Fruit fly (Drosophila melanogaster) whole organism, prepupa: ENCODE measurements around the gene CG2604.
A peak's percentile ranks its signal among the peaks of the same experiment; 100 is the strongest.

Source experiments
- Blimp-1 ChIP-seq: fragments of 200-800 bp; sonication (Bioruptor generic); optimal IDR thresholded peaks from 3 replicates; lab custom pipeline; 2017; ENCODE audit warnings: missing biosample characterization, missing genetic modification characterization, mild to moderate bottlenecking, moderate library complexity, missing genetic modification reagents
- CG10631 ChIP-seq: fragments of 200-800 bp; sonication (Bioruptor generic); optimal IDR thresholded peaks from 2 replicates; lab custom pipeline; 2016; ENCODE audit warnings: missing biosample characterization, missing genetic modification characterization
- CG11762 ChIP-seq: fragments of 200-800 bp; sonication (Bioruptor generic); optimal IDR thresholded peaks from 3 replicates; lab custom pipeline; 2016; ENCODE audit warnings: missing biosample characterization, missing genetic modification characterization; ENCODE audit not compliant: insufficient read depth
- CG11902 ChIP-seq: fragments of 200-800 bp; sonication (Bioruptor generic); optimal IDR thresholded peaks from 3 replicates; lab custom pipeline; 2016; ENCODE audit warnings: missing biosample characterization, missing genetic modification characterization
- CG15336 ChIP-seq: fragments of 200-800 bp; sonication (Bioruptor generic); IDR thresholded peaks from 2 replicates; pipeline ENCODE4 v1.3.6; 2022; ENCODE audit warnings: missing biosample characterization, missing genetic modification characterization
- CG1621 ChIP-seq: fragments of 200-800 bp; sonication (Bioruptor generic); optimal IDR thresholded peaks from 3 replicates; lab custom pipeline; 2018; ENCODE audit warnings: missing biosample characterization, mild to moderate bottlenecking, missing genetic modification characterization
- CG16779 ChIP-seq: fragments of 200-800 bp; sonication (Bioruptor generic); optimal IDR thresholded peaks from 3 replicates; lab custom pipeline; 2017; ENCODE audit warnings: missing biosample characterization, mild to moderate bottlenecking, missing genetic modification characterization
- CG3032 ChIP-seq: fragments of 200-800 bp; optimal IDR thresholded peaks from 2 replicates; lab custom pipeline; 2019; ENCODE audit warnings: missing biosample characterization, mild to moderate bottlenecking, missing genetic modification characterization, moderate library complexity
- CG32006 ChIP-seq: fragments of 200-800 bp; sonication (Bioruptor generic); optimal IDR thresholded peaks from 3 replicates; lab custom pipeline; 2017; ENCODE audit warnings: missing biosample characterization, mild to moderate bottlenecking, missing genetic modification characterization
- CG6163 ChIP-seq: fragments of 200-800 bp; sonication (Bioruptor generic); IDR thresholded peaks from 3 replicates; pipeline ENCODE4 v1.3.6; 2022; ENCODE audit warnings: missing biosample characterization, missing genetic modification characterization
- CG6276 ChIP-seq: fragments of 200-800 bp; sonication (Bioruptor generic); optimal IDR thresholded peaks from 2 replicates; lab custom pipeline; 2017; ENCODE audit warnings: missing biosample characterization, mild to moderate bottlenecking, missing genetic modification characterization
- CG7368 ChIP-seq: fragments of 200-800 bp; sonication (Bioruptor generic); optimal IDR thresholded peaks from 3 replicates; lab custom pipeline; 2016; ENCODE audit warnings: missing biosample characterization, missing genetic modification characterization
- CG8119 ChIP-seq: fragments of 200-800 bp; sonication (Bioruptor generic); IDR thresholded peaks from 3 replicates; pipeline ENCODE4 v1.3.6; 2022; ENCODE audit warnings: missing biosample characterization, missing genetic modification characterization
- CG8319 ChIP-seq: fragments of 200-800 bp; sonication (Bioruptor generic); optimal IDR thresholded peaks from 3 replicates; lab custom pipeline; 2016; ENCODE audit warnings: missing biosample characterization, missing genetic modification characterization
- CG8632 ChIP-seq: fragments of 200-800 bp; sonication (Bioruptor generic); optimal IDR thresholded peaks from 3 replicates; lab custom pipeline; 2016; ENCODE audit warnings: missing biosample characterization, missing genetic modification characterization
- CG9139 ChIP-seq: fragments of 200-800 bp; sonication (Bioruptor generic); optimal IDR thresholded peaks from 3 replicates; lab custom pipeline; 2017; ENCODE audit warnings: missing biosample characterization, mild to moderate bottlenecking, missing genetic modification characterization
- Eip78C ChIP-seq: fragments of 200-800 bp; sonication (Bioruptor generic); peaks from one replicate; lab custom pipeline; 2016; ENCODE audit warnings: missing biosample characterization, missing genetic modification characterization
- Ets96B ChIP-seq: fragments of 200-800 bp; optimal IDR thresholded peaks from 2 replicates; lab custom pipeline; 2019; ENCODE audit warnings: missing biosample characterization, mild to moderate bottlenecking, missing genetic modification characterization, moderate library complexity
- Gug ChIP-seq: fragments of 200-800 bp; sonication (Bioruptor generic); IDR thresholded peaks from 2 replicates; pipeline ENCODE4 v1.3.6; 2022; ENCODE audit warnings: missing biosample characterization, missing genetic modification characterization
- Hr38 ChIP-seq: sonication (Bioruptor generic); optimal IDR thresholded peaks from 2 replicates; lab custom pipeline; 2016; ENCODE audit warnings: missing biosample characterization, missing genetic modification characterization
- Hr4 ChIP-seq: fragments of 200-800 bp; sonication (Bioruptor generic); optimal IDR thresholded peaks from 3 replicates; lab custom pipeline; 2016; ENCODE audit warnings: missing biosample characterization, missing genetic modification characterization
- Lpt ChIP-seq: fragments of 200-800 bp; sonication (Bioruptor generic); optimal IDR thresholded peaks from 3 replicates; lab custom pipeline; 2016; ENCODE audit warnings: missing biosample characterization, missing genetic modification characterization
- OdsH ChIP-seq: fragments of 200-800 bp; sonication (Bioruptor generic); optimal IDR thresholded peaks from 3 replicates; lab custom pipeline; 2016; ENCODE audit warnings: missing biosample characterization, missing genetic modification characterization
- Smox ChIP-seq: fragments of 200-800 bp; sonication (Bioruptor generic); optimal IDR thresholded peaks from 3 replicates; lab custom pipeline; 2016; ENCODE audit warnings: missing biosample characterization, missing genetic modification characterization
- achi ChIP-seq: fragments of 200-800 bp; sonication (Bioruptor generic); optimal IDR thresholded peaks from 3 replicates; lab custom pipeline; 2016; ENCODE audit warnings: missing biosample characterization, missing genetic modification characterization
- cyc ChIP-seq: fragments of 200-800 bp; sonication (Bioruptor generic); optimal IDR thresholded peaks from 3 replicates; lab custom pipeline; 2016; ENCODE audit warnings: missing biosample characterization, missing genetic modification characterization
- dac ChIP-seq: fragments of 200-800 bp; sonication (Bioruptor generic); optimal IDR thresholded peaks from 2 replicates; lab custom pipeline; 2017; ENCODE audit warnings: missing biosample characterization, mild to moderate bottlenecking, missing genetic modification characterization
- dsx ChIP-seq: fragments of 200-800 bp; optimal IDR thresholded peaks from 3 replicates; lab custom pipeline; 2019; ENCODE audit warnings: missing biosample characterization, mild to moderate bottlenecking, missing genetic modification characterization, moderate library complexity; ENCODE audit not compliant: poor library complexity, severe bottlenecking
- eg ChIP-seq: fragments of 200-800 bp; sonication (Bioruptor generic); IDR thresholded peaks from 3 replicates; pipeline ENCODE4 v1.3.6; 2022; ENCODE audit warnings: missing biosample characterization, missing genetic modification characterization
- fd59A ChIP-seq: fragments of 200-800 bp; sonication (Bioruptor generic); optimal IDR thresholded peaks from 2 replicates; lab custom pipeline; 2017; ENCODE audit warnings: missing biosample characterization, mild to moderate bottlenecking, missing genetic modification characterization, missing genetic modification reagents
- fd85E ChIP-seq: fragments of 200-800 bp; sonication (Bioruptor generic); optimal IDR thresholded peaks from 3 replicates; lab custom pipeline; 2016; ENCODE audit warnings: missing biosample characterization, missing genetic modification characterization
- fkh ChIP-seq: fragments of 200-800 bp; sonication (Bioruptor generic); optimal IDR thresholded peaks from 3 replicates; lab custom pipeline; 2017; ENCODE audit warnings: missing biosample characterization, mild to moderate bottlenecking, missing genetic modification characterization, moderate library complexity
- lz ChIP-seq: fragments of 200-800 bp; sonication (Bioruptor generic); optimal IDR thresholded peaks from 3 replicates; lab custom pipeline; 2016; ENCODE audit warnings: missing biosample characterization, missing genetic modification characterization
- pdm3 ChIP-seq: fragments of 200-800 bp; sonication (Bioruptor generic); optimal IDR thresholded peaks from 3 replicates; lab custom pipeline; 2016; ENCODE audit warnings: missing biosample characterization, missing genetic modification characterization
- salr ChIP-seq, 2 experiments: fragments of 200-800 bp; sonication (Bioruptor generic); optimal IDR thresholded peaks; 3 replicates each; lab custom pipeline; 2016 to 2018; ENCODE audit warnings: missing biosample characterization in 2 of 2, missing genetic modification characterization in 2 of 2, mild to moderate bottlenecking in 1 of 2
- spab ChIP-seq: fragments of 200-800 bp; sonication (Bioruptor generic); optimal IDR thresholded peaks from 2 replicates; lab custom pipeline; 2017; ENCODE audit warnings: missing biosample characterization, mild to moderate bottlenecking, missing genetic modification characterization, missing genetic modification reagents
- ss ChIP-seq, 2 experiments: fragments of 200-800 bp; sonication (Bioruptor generic); optimal IDR thresholded peaks; 2 replicates in 1 of 2; 3 replicates in 1 of 2; lab custom pipeline; 2017 to 2018; ENCODE audit warnings: mild to moderate bottlenecking in 2 of 2, missing biosample characterization in 2 of 2, missing genetic modification characterization in 2 of 2, moderate library complexity in 1 of 2
- svp ChIP-seq: fragments of 200-800 bp; sonication (Bioruptor generic); peaks from one replicate; lab custom pipeline; 2016; ENCODE audit warnings: missing biosample characterization, missing genetic modification characterization
- vri ChIP-seq: fragments of 200-800 bp; sonication (Bioruptor generic); optimal IDR thresholded peaks from 3 replicates; lab custom pipeline; 2016; ENCODE audit warnings: missing biosample characterization, mild to moderate bottlenecking, missing genetic modification characterization

Gene CG2604

DNA sequence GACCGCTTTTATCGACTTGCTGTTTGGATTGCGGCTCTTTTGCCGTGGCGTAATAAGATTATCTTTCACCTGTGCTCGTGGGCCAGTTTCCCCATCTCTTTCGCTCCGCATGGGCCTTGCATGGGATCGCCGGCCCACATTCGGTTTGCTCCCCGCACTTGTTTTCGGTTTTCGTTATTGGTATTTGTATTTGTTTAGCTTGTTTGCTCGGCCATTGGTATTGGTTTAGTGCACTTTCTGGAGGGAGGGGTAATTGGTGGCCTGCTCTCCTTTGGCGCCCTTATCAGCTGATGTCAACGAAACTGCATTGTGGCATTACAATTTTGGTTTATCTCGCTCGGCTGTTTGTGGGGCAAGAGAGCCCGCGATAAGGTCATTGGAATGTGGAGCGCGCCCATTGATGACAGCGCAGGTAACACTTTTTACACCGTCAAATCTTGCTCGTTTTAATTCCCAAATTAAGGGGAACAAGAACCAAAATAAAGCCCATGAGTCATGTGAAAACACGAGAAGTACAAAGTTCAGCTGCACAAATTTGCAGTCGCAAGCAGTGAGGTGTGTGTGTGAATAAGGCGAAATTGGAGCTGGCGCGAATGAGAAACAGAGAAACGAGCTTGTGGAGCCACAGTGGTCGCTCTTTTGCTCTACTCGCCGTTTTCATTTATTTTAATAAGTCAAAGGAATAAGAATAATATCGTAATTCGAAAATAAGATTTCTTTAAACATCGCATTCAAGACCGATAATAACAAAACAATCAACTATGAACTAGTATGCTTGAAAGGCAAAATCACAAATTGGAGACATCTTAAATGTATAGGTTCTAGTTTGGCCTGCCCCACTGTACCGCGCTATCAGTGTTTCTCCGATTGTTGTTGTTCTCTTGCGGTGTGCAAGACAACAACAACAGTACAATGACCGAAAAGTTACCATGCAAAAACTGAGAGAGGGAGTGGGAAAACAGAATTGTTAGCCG is 7.5 kb downstream of the CG2604 start (continued):
- TF ChIP-seq ss (GFP tag; optimal IDR thresholded peaks at IDR 0.05; lab: Kevin White, UChicago) (peak; percentile 85 to 90), spab (GFP tag; lab: Kevin White, UChicago) (peak; percentile 84), dsx (GFP tag; lab: Kevin White, UChicago) (peak; percentile 80), Hr4 (GFP tag; lab: Kevin White, UChicago) (peak; percentile 83), CG7368 (GFP tag; lab: Kevin White, UChicago) (peak; percentile 78), fd59A (GFP tag; lab: Kevin White, UChicago) (peak; percentile 86), Eip78C (GFP tag; lab: Kevin White, UChicago) (peak; percentile 97), CG16779 (tag; lab: Kevin White, UChicago) (peak; percentile 83), vri (GFP tag; lab: Kevin White, UChicago) (peak; percentile 88), Ets96B (tag; lab: Kevin White, UChicago) (peak; percentile 90), Smox (GFP tag; lab: Kevin White, UChicago) (peak; percentile 91), pdm3 (GFP tag; lab: Kevin White, UChicago) (peak; percentile 93), CG1621 (peak; percentile 86), CG8319 (GFP tag; lab: Kevin White, UChicago) (peak; percentile 77), eg (GFP tag; lab: Robert Waterston, UW) (peak; percentile 86), CG10631 (GFP tag; lab: Kevin White, UChicago) (peak; percentile 89), lz (peak; percentile 90), CG8119 (GFP tag; lab: Robert Waterston, UW) (peak; percentile 78), CG11762 (GFP tag; lab: Kevin White, UChicago) (peak; percentile 78), CG8632 (peak; percentile 87), CG9139 (peak; percentile 43), CG11902 (peak; percentile 82), CG6276 (GFP tag; lab: Kevin White, UChicago) (peak; percentile 82), dac (peak; percentile 78), cyc (GFP tag; lab: Kevin White, UChicago) (peak; percentile 91)

DNA sequence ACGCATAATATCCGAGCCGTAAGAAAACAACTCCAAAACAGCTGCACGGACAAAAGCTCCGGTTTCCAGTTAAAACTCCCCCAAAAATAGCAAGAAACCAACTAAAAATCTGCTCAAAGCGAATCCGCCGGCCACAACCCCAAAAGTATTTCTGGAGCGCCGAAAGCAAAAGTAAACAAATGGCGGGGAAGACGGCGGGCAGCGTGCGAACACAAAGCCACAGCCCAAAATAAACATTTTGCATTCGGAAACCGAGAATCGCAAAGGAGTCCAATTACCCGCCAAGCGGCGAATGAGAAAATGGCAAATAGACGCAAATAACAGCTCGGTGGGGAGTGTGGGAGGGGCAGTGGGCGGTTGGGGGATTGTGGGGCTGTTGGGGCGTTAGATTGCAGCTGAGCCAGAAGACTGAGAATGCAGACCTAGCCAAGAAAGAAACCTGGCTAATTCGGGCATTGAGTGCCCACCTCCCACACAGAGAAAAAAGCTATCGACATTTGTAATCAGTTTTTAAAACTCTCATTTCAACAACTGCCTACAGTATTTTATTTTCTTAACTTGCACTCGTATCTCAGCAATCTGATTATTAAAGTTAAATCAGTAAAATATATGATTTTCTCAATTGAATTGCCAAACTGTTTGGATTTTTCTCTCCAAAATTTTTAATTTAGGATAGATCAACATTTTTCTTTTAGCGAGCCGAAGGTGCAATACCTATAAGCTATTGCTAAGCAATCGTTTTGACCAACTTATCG is 8.8 kb downstream of the CG2604 start:
- TF ChIP-seq Lpt (GFP tag; lab: Kevin White, UChicago) (no peak), svp (no peak), Hr38 (no peak), Hr4 (GFP tag; lab: Kevin White, UChicago) (peak; percentile 6), fd85E (no peak), Blimp-1 (GFP tag; lab: Kevin White, UChicago) (peak; percentile 62), CG3032 (tag; lab: Kevin White, UChicago) (no peak), CG8119 (GFP tag; lab: Robert Waterston, UW) (peak; percentile 38; the same call in 2 of the 3 replicates), Gug (GFP tag; lab: Robert Waterston, UW) (peak; percentile 24; the same call in 1 of the 2 replicates), CG6163 (peak; percentile 41; the same call in 1 of the 3 replicates), achi (GFP tag; lab: Kevin White, UChicago) (no peak), eg (GFP tag; lab: Robert Waterston, UW) (peak; percentile 51; the same call in 1 of the 3 replicates), CG15336 (GFP tag; lab: Robert Waterston, UW) (peak; percentile 46; the same call in 1 of the 2 replicates), fkh (GFP tag; lab: Kevin White, UChicago) (peak; percentile 61), CG32006 (GFP tag; lab: Kevin White, UChicago) (peak; percentile 44), fd59A (GFP tag; lab: Kevin White, UChicago) (no peak), salr (GFP tag; optimal IDR thresholded peaks at IDR 0.05; lab: Kevin White, UChicago) (peak in 1 of 2 experiments; percentile 15), OdsH (GFP tag; lab: Kevin White, UChicago) (peak; percentile 13)
